Fruit fly (Drosophila melanogaster) whole organism, embryonic: ENCODE data around the gene CG34026.
A peak's percentile ranks its signal among the peaks of the same experiment; 100 is the strongest.

ENCODE experiments used
- Ada2b ChIP-seq: fragments of 200-800 bp; sonication (Bioruptor generic); IDR thresholded peaks from 2 replicates; pipeline ENCODE4 v1.3.6; 2022; ENCODE audit warnings: missing biosample characterization, missing genetic modification characterization
- Antp ChIP-seq: fragments of 200-800 bp; sonication (Bioruptor generic); optimal IDR thresholded peaks from 3 replicates; lab custom pipeline; 2016; ENCODE audit warnings: missing biosample characterization, missing genetic modification characterization
- Atf3 ChIP-seq: fragments of 200-800 bp; sonication (Bioruptor generic); optimal IDR thresholded peaks from 3 replicates; lab custom pipeline; 2016; ENCODE audit warnings: missing biosample characterization, missing genetic modification characterization
- CG1024 ChIP-seq: fragments of 200-800 bp; sonication (Bioruptor generic); IDR thresholded peaks from 2 replicates; pipeline ENCODE4 v1.3.6; 2022; ENCODE audit warnings: missing biosample characterization, missing genetic modification characterization
- CG10543 ChIP-seq: fragments of 200-800 bp; sonication (Bioruptor generic); optimal IDR thresholded peaks from 3 replicates; lab custom pipeline; 2017; ENCODE audit warnings: missing biosample characterization, mild to moderate bottlenecking, missing genetic modification characterization, moderate library complexity
- CG10959 ChIP-seq: fragments of 200-800 bp; sonication (Bioruptor generic); IDR thresholded peaks from 2 replicates; pipeline ENCODE4 v1.3.6; 2022; ENCODE audit warnings: missing biosample characterization, missing genetic modification characterization
- CG11504 ChIP-seq: fragments of 200-800 bp; sonication (Bioruptor generic); optimal IDR thresholded peaks from 3 replicates; lab custom pipeline; 2019; ENCODE audit warnings: missing biosample characterization, mild to moderate bottlenecking, missing genetic modification characterization, moderate library complexity
- CG13775 ChIP-seq: fragments of 200-800 bp; sonication (Bioruptor generic); optimal IDR thresholded peaks from 3 replicates; lab custom pipeline; 2017; ENCODE audit warnings: missing biosample characterization, mild to moderate bottlenecking, missing genetic modification characterization
- CG1529 ChIP-seq: fragments of 200-800 bp; sonication (Bioruptor generic); optimal IDR thresholded peaks from 3 replicates; lab custom pipeline; 2018; ENCODE audit warnings: missing biosample characterization, missing genetic modification characterization
- CG17385 ChIP-seq: fragments of 200-800 bp; sonication (Bioruptor generic); optimal IDR thresholded peaks from 3 replicates; lab custom pipeline; 2018; ENCODE audit warnings: missing biosample characterization, mild to moderate bottlenecking, missing genetic modification characterization
- CG17568 ChIP-seq: fragments of 200-800 bp; sonication (Bioruptor generic); optimal IDR thresholded peaks from 2 replicates; lab custom pipeline; 2018; ENCODE audit warnings: missing biosample characterization, mild to moderate bottlenecking, missing genetic modification characterization, moderate library complexity
- CG18476 ChIP-seq: fragments of 200-800 bp; sonication (Bioruptor generic); optimal IDR thresholded peaks from 2 replicates; lab custom pipeline; 2016; ENCODE audit warnings: missing biosample characterization, mild to moderate bottlenecking, missing genetic modification characterization
- CG18619 ChIP-seq: fragments of 200-800 bp; sonication (Bioruptor generic); optimal IDR thresholded peaks from 3 replicates; lab custom pipeline; 2017; ENCODE audit warnings: missing biosample characterization, mild to moderate bottlenecking, missing genetic modification characterization
- CG32767 ChIP-seq: fragments of 200-800 bp; sonication (Bioruptor generic); IDR thresholded peaks from 2 replicates; pipeline ENCODE4 v1.3.6; 2022; ENCODE audit warnings: missing biosample characterization, missing genetic modification characterization
- CG33557 ChIP-seq: fragments of 200-800 bp; sonication (Bioruptor generic); optimal IDR thresholded peaks from 2 replicates; lab custom pipeline; 2019; ENCODE audit warnings: missing biosample characterization, mild to moderate bottlenecking, missing genetic modification characterization, moderate library complexity
- CG43689 ChIP-seq: fragments of 200-800 bp; sonication (Bioruptor generic); IDR thresholded peaks from 2 replicates; pipeline ENCODE4 v1.3.6; 2022; ENCODE audit warnings: missing biosample characterization, missing genetic modification characterization
- CG4707 ChIP-seq: fragments of 200-800 bp; sonication (Bioruptor generic); optimal IDR thresholded peaks from 2 replicates; lab custom pipeline; 2018; ENCODE audit warnings: missing biosample characterization, mild to moderate bottlenecking, missing genetic modification characterization, moderate library complexity
- CG5245 ChIP-seq: fragments of 200-800 bp; sonication (Bioruptor generic); optimal IDR thresholded peaks from 3 replicates; lab custom pipeline; 2016; ENCODE audit warnings: missing biosample characterization, missing genetic modification characterization
- CG6683 ChIP-seq: fragments of 200-800 bp; sonication (Bioruptor generic); optimal IDR thresholded peaks from 2 replicates; lab custom pipeline; 2017; ENCODE audit warnings: missing biosample characterization, mild to moderate bottlenecking, missing genetic modification characterization, missing genetic modification reagents
- CG7556 ChIP-seq: fragments of 200-800 bp; sonication (Bioruptor generic); optimal IDR thresholded peaks from 2 replicates; lab custom pipeline; 2017; ENCODE audit warnings: missing biosample characterization, mild to moderate bottlenecking, missing genetic modification characterization
- CG7839 ChIP-seq: fragments of 200-800 bp; sonication (Bioruptor generic); optimal IDR thresholded peaks from 3 replicates; lab custom pipeline; 2018; ENCODE audit warnings: missing biosample characterization, mild to moderate bottlenecking, missing genetic modification characterization, moderate library complexity
- CG9797 ChIP-seq: fragments of 200-800 bp; sonication (Bioruptor generic); optimal IDR thresholded peaks from 3 replicates; lab custom pipeline; 2018; ENCODE audit warnings: missing biosample characterization, mild to moderate bottlenecking, missing genetic modification characterization
- Camta ChIP-seq: fragments of 200-800 bp; sonication (Bioruptor generic); optimal IDR thresholded peaks from 2 replicates; lab custom pipeline; 2016; ENCODE audit warnings: missing biosample characterization, missing genetic modification characterization
- CoRest ChIP-seq: fragments of 200-800 bp; sonication (Bioruptor generic); optimal IDR thresholded peaks from 3 replicates; lab custom pipeline; 2018; ENCODE audit warnings: missing biosample characterization, mild to moderate bottlenecking, missing genetic modification characterization, moderate library complexity
- Dbx ChIP-seq: fragments of 200-800 bp; sonication (Bioruptor generic); IDR thresholded peaks from 3 replicates; pipeline ENCODE4 v1.3.6; 2022; ENCODE audit warnings: missing biosample characterization, missing genetic modification characterization
- Deaf1 ChIP-seq: fragments of 200-800 bp; optimal IDR thresholded peaks from 3 replicates; lab custom pipeline; 2019; ENCODE audit warnings: missing biosample characterization, mild to moderate bottlenecking, missing genetic modification characterization, moderate library complexity
- ERR ChIP-seq: fragments of 200-800 bp; sonication (Bioruptor generic); optimal IDR thresholded peaks from 2 replicates; lab custom pipeline; 2016; ENCODE audit warnings: missing biosample characterization, missing genetic modification characterization
- Gsc ChIP-seq: fragments of 200-800 bp; sonication (Bioruptor generic); IDR thresholded peaks from 2 replicates; pipeline ENCODE4 v1.3.6; 2022; ENCODE audit warnings: missing biosample characterization, missing genetic modification characterization
- Hey ChIP-seq: fragments of 200-800 bp; sonication (Bioruptor generic); optimal IDR thresholded peaks from 3 replicates; lab custom pipeline; 2018; ENCODE audit warnings: missing biosample characterization, mild to moderate bottlenecking, missing genetic modification characterization
- Hr51 ChIP-seq, 2 experiments: fragments of 200-800 bp; sonication (Bioruptor generic); optimal IDR thresholded peaks; 2 replicates in 1 of 2; 3 replicates in 1 of 2; lab custom pipeline; 2016 to 2018; ENCODE audit warnings: missing biosample characterization in 2 of 2, missing genetic modification characterization in 2 of 2, mild to moderate bottlenecking in 1 of 2, moderate library complexity in 1 of 2
- Max ChIP-seq: fragments of 200-800 bp; sonication (Bioruptor generic); optimal IDR thresholded peaks from 2 replicates; lab custom pipeline; 2016; ENCODE audit warnings: missing biosample characterization, mild to moderate bottlenecking, missing genetic modification characterization
- Neu2 ChIP-seq: fragments of 200-800 bp; sonication (Bioruptor generic); optimal IDR thresholded peaks from 3 replicates; lab custom pipeline; 2016; ENCODE audit warnings: missing biosample characterization, missing genetic modification characterization, borderline replicate concordance
- Oaz ChIP-seq: fragments of 200-800 bp; sonication (Bioruptor generic); IDR thresholded peaks from 2 replicates; pipeline ENCODE4 v1.3.6; 2022; ENCODE audit warnings: missing biosample characterization, missing genetic modification characterization
- Trl ChIP-seq, 3 experiments: fragments of >200 bp in 2 of 3; fragments of 200-800 bp in 1 of 3; sonication (Bioruptor generic) in 1 of 3; optimal IDR thresholded peaks; 2 replicates in 1 of 3; 3 replicates in 2 of 3; lab custom pipeline; 2016 to 2017; ENCODE audit warnings: missing biosample characterization in 1 of 3, missing genetic modification characterization in 1 of 3
- YL-1 ChIP-seq: fragments of 200-800 bp; sonication (Bioruptor generic); optimal IDR thresholded peaks from 3 replicates; lab custom pipeline; 2017; ENCODE audit warnings: missing biosample characterization, mild to moderate bottlenecking, missing genetic modification characterization
- aop ChIP-seq: fragments of 200-800 bp; sonication (Bioruptor generic); IDR thresholded peaks from 2 replicates; pipeline ENCODE4 v1.3.6; 2022; ENCODE audit warnings: missing biosample characterization, missing genetic modification characterization
- ap ChIP-seq: fragments of 200-800 bp; sonication (Bioruptor generic); IDR thresholded peaks from 2 replicates; pipeline ENCODE4 v1.3.6; 2022; ENCODE audit warnings: missing biosample characterization, missing genetic modification characterization
- croc ChIP-seq: fragments of 200-800 bp; sonication (Bioruptor generic); conservative IDR thresholded peaks from 3 replicates; pipeline ENCODE4 v1.3.6; 2022; ENCODE audit warnings: missing biosample characterization, missing genetic modification characterization
- dan ChIP-seq: fragments of 200-800 bp; sonication (Bioruptor generic); IDR thresholded peaks from 2 replicates; pipeline ENCODE4 v1.3.6; 2022; ENCODE audit warnings: missing biosample characterization, missing genetic modification characterization
- eve ChIP-seq, 2 experiments: fragments of >200 bp; optimal IDR thresholded peaks; 2 replicates each; lab custom pipeline; 2017; ENCODE audit warnings: missing biosample characterization in 2 of 2, missing genetic modification characterization in 2 of 2
- fd96Cb ChIP-seq: fragments of 200-800 bp; sonication (Bioruptor generic); optimal IDR thresholded peaks from 2 replicates; lab custom pipeline; 2018; ENCODE audit warnings: missing biosample characterization, mild to moderate bottlenecking, missing genetic modification characterization, moderate library complexity
- fu2 ChIP-seq: fragments of 200-800 bp; sonication (Bioruptor generic); optimal IDR thresholded peaks from 2 replicates; lab custom pipeline; 2016; ENCODE audit warnings: missing biosample characterization, missing genetic modification characterization
- jigr1 ChIP-seq: fragments of 200-800 bp; sonication (Bioruptor generic); IDR thresholded peaks from 3 replicates; pipeline ENCODE4 v1.3.6; 2022; ENCODE audit warnings: missing biosample characterization, missing genetic modification characterization
- klu ChIP-seq: fragments of 200-800 bp; sonication (Bioruptor generic); IDR thresholded peaks from 2 replicates; pipeline ENCODE4 v1.3.6; 2022; ENCODE audit warnings: missing biosample characterization, missing genetic modification characterization
- mirr ChIP-seq: fragments of 200-800 bp; sonication (Bioruptor generic); optimal IDR thresholded peaks from 3 replicates; lab custom pipeline; 2018; ENCODE audit warnings: missing biosample characterization, mild to moderate bottlenecking, missing genetic modification characterization
- vnd ChIP-seq: fragments of 200-800 bp; sonication (Bioruptor generic); IDR thresholded peaks from 3 replicates; pipeline ENCODE4 v1.3.6; 2022; ENCODE audit warnings: missing biosample characterization, missing genetic modification characterization; ENCODE audit not compliant: partially characterized antibody
- vvl ChIP-seq: fragments of 200-800 bp; sonication (Bioruptor generic); IDR thresholded peaks from 2 replicates; pipeline ENCODE4 v1.3.6; 2022; ENCODE audit warnings: missing biosample characterization, missing genetic modification characterization
- z ChIP-seq: fragments of 200-800 bp; sonication (Bioruptor generic); IDR thresholded peaks from 3 replicates; pipeline ENCODE4 v1.3.6; 2022; ENCODE audit warnings: missing biosample characterization, missing genetic modification characterization
- zen ChIP-seq: fragments of 200-800 bp; sonication (Bioruptor generic); optimal IDR thresholded peaks from 3 replicates; lab custom pipeline; 2018; ENCODE audit warnings: missing biosample characterization, mild to moderate bottlenecking, missing genetic modification characterization, moderate library complexity

The CG34026 gene

DNA sequence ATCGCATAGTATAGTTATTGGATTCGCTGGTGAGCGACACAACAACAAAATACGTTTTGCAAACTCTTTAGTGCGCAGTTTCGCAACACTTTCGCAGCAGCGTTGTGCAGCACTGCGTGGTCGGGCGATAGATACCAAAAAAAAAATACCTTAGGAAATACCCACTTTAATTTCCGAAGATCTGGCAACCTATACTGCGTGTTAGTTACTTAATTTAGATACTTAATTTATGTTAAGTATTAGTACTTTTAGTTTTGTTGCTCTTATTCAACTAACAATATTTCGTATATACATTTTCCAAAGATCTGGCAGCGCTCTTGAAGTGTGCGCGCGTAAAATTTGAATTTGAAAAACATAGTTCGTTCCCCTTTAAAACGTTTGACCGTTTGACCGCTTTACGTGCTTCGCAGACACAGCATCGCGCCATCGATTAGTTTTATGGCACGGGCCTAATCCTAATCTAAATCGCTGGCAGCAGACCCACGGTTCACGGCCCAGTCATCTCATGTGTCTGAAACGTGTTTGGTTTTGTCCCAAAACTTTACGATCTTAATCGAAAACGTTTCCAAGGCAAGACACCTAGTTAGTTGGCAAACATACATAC lies 46.4 kb downstream of the CG34026 start, which contains the start of gene LPCAT (continued):
- peak; percentile 52 for TF ChIP-seq CG7556 (GFP tag; lab: Kevin White, UChicago)
- TF ChIP-seq CG18619 (GFP tag; lab: Kevin White, UChicago): peak; percentile 22
- no peak for TF ChIP-seq Neu2 (GFP tag; lab: Kevin White, UChicago)
- peak; percentile 87 for TF ChIP-seq ERR (GFP tag; lab: Kevin White, UChicago)
- peak; percentile 89 for TF ChIP-seq vvl (GFP tag; lab: Robert Waterston, UW)
- TF ChIP-seq ap (GFP tag; lab: Robert Waterston, UW): peak; percentile 65
- peak; percentile 15 for TF ChIP-seq CG33557
- peak; percentile 87 for TF ChIP-seq Max (GFP tag; lab: Kevin White, UChicago)
- peak; percentile 71 for TF ChIP-seq CG7839 (tag; lab: Kevin White, UChicago)
- peak; percentile 79 for TF ChIP-seq CG11504
- TF ChIP-seq Deaf1 (tag; lab: Kevin White, UChicago): no peak
- TF ChIP-seq CG13775 (GFP tag; lab: Kevin White, UChicago): peak; percentile 54
- peak; percentile 47; the same call in 1 of the 2 replicates for TF ChIP-seq Ada2b (GFP tag; lab: Robert Waterston, UW)
- TF ChIP-seq CG6683 (GFP tag; lab: Kevin White, UChicago): peak; percentile 28
- no peak for TF ChIP-seq dan (GFP tag; lab: Robert Waterston, UW)
- peak; percentile 77 for TF ChIP-seq zen
- TF ChIP-seq CG1529 (GFP tag; lab: Kevin White, UChicago): no peak
- TF ChIP-seq CG43689: peak; percentile 37; the same call in 1 of the 2 replicates
- peak; percentile 68 for TF ChIP-seq fd96Cb (tag; lab: Kevin White, UChicago)
- TF ChIP-seq CG9797 (GFP tag; lab: Kevin White, UChicago): peak; percentile 71
- no peak for TF ChIP-seq z (GFP tag; lab: Robert Waterston, UW)
- peak; percentile 36 to 65 for TF ChIP-seq Hr51 (GFP tag; optimal IDR thresholded peaks at IDR 0.05; lab: Kevin White, UChicago)
- TF ChIP-seq CG1024: peak; percentile 54
- TF ChIP-seq CoRest (tag; lab: Kevin White, UChicago): peak; percentile 57
- peak; percentile 62 for TF ChIP-seq klu (GFP tag; lab: Robert Waterston, UW)
- 0 out of 3 replicates have a peak, but pooled peaks have one; percentile 52 for TF ChIP-seq jigr1
- peak; percentile 39; the same call in 1 of the 2 replicates for TF ChIP-seq Oaz (GFP tag; lab: Robert Waterston, UW)
- TF ChIP-seq croc (GFP tag; lab: Robert Waterston, UW): peak; percentile 56
- peak; percentile 83 for TF ChIP-seq CG18476 (GFP tag; lab: Kevin White, UChicago)
- TF ChIP-seq CG17385: peak; percentile 48
- TF ChIP-seq CG10959 (GFP tag; lab: Robert Waterston, UW): peak; percentile 13; the same call in 1 of the 2 replicates
- TF ChIP-seq CG4707 (GFP tag; lab: Kevin White, UChicago): no peak
- TF ChIP-seq Hey (tag; lab: Kevin White, UChicago): no peak
- peak; percentile 4 for TF ChIP-seq YL-1 (GFP tag; lab: Kevin White, UChicago)
- no peak for TF ChIP-seq Trl (optimal IDR thresholded peaks at IDR 0.05; lab: Kevin White, UChicago)
- TF ChIP-seq Trl (GFP tag; optimal IDR thresholded peaks at IDR 0.05; lab: Kevin White, UChicago): peak; percentile 87
- TF ChIP-seq eve (GFP tag; optimal IDR thresholded peaks at IDR 0.05; lab: Kevin White, UChicago): peak in 1 of 2 experiments; percentile 81
- peak; percentile 68 for TF ChIP-seq CG5245
- TF ChIP-seq Atf3 (GFP tag; lab: Kevin White, UChicago): peak; percentile 2
- TF ChIP-seq mirr (GFP tag; lab: Kevin White, UChicago): no peak
- TF ChIP-seq Antp (GFP tag; lab: Kevin White, UChicago): peak; percentile 75
- peak; percentile 30 for TF ChIP-seq CG17568 (GFP tag; lab: Kevin White, UChicago)
- TF ChIP-seq Dbx (GFP tag; lab: Robert Waterston, UW): peak; percentile 90
- TF ChIP-seq CG10543 (GFP tag; lab: Kevin White, UChicago): peak; percentile 7
- no peak for TF ChIP-seq vnd
- 0 out of 2 replicates have a peak, but pooled peaks have one; percentile 5 for TF ChIP-seq Gsc
- 0 out of 2 replicates have a peak, but pooled peaks have one; percentile 2 for TF ChIP-seq aop
- TF ChIP-seq Camta (GFP tag; lab: Kevin White, UChicago): peak; percentile 85
- TF ChIP-seq CG32767 (GFP tag; lab: Robert Waterston, UW): peak; percentile 18; the same call in 1 of the 2 replicates
- TF ChIP-seq fu2: peak; percentile 70
